Fruit fly (Drosophila melanogaster): Measurements from ENCODE around the gene CG34305.
A peak's percentile ranks its signal among the peaks of the same experiment; 100 is the strongest.

The CG34305 gene

DNA sequence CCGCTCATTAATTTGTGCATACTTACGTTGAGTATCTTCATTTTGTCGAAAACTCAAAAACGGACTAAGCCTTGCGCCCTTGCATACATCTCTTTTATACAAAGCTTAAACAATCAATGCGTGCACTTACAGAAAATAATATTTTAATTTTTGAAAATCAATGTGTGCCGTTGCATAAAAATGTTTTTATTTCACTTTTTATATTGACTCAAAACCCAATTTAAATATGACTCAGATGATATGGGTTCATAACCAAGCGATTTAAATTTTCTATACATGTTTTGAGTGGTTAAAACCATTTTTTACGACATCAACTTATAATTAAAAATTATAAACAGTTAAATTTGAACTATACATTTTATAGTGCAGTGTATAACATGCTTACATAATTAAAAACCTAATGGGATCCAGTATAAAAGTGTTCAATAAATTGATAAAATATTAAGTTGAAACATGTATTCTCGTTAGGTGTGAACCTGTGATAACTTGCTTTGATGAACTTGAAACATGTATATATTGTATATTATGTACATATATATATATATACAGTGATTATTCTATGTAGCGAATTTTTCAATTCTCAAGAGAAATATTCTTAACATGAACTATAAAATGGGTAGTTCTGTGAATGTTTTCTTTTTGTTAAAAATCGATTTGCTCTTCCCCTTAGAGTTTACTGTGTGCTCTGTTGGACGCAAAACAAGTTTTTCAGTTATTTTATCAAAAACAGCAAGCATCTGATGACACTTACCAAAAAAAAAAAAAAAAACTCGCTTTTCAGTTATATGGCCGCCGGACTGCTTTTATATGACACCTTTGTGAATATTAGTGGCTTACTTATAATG is at the start of gene CG34305:
CG34305 (minus strand) TSS at position 51 of the 845 bp plus-strand sequence.
- peak in 1 of 2 experiments; percentile 53 for TF ChIP-seq foxo (GFP tag; optimal IDR thresholded peaks at IDR 0.05)
- TF ChIP-seq dmrt93B (GFP tag; optimal IDR thresholded peaks at IDR 0.05): no peak
- peak; percentile 2 for TF ChIP-seq br (GFP tag; optimal IDR thresholded peaks at IDR 0.05)
- no peak for TF ChIP-seq Myc (optimal IDR thresholded peaks at IDR 0.05)
- peak; percentile 38 for TF ChIP-seq CG9705 (GFP tag; optimal IDR thresholded peaks at IDR 0.05)
- no peak for TF ChIP-seq jim (GFP tag; optimal IDR thresholded peaks at IDR 0.05)
- TF ChIP-seq HLH106 (tag; optimal IDR thresholded peaks at IDR 0.05): peak; percentile 67
- no peak for TF ChIP-seq CG32264 (GFP tag; optimal IDR thresholded peaks at IDR 0.05)
- TF ChIP-seq usp (GFP tag; optimal IDR thresholded peaks at IDR 0.05): no peak
- TF ChIP-seq Jra (GFP tag; optimal IDR thresholded peaks at IDR 0.05): peak; percentile 41
- no peak for TF ChIP-seq Dif (GFP tag; optimal IDR thresholded peaks at IDR 0.05; ENCODE audit: partially characterized antibody)
- peak; percentile 48 for TF ChIP-seq rgr (GFP tag; optimal IDR thresholded peaks at IDR 0.05)
- peak; percentile 40 for TF ChIP-seq OdsH (GFP tag; optimal IDR thresholded peaks at IDR 0.05)
- TF ChIP-seq GATAd (GFP tag; optimal IDR thresholded peaks at IDR 0.05): no peak
- peak; percentile 69 for TF ChIP-seq Sp1 (GFP tag; optimal IDR thresholded peaks at IDR 0.05)
- TF ChIP-seq Vsx2 (GFP tag; optimal IDR thresholded peaks at IDR 0.05; ENCODE audit: partially characterized antibody): no peak
- TF ChIP-seq Abd-B (GFP tag; optimal IDR thresholded peaks at IDR 0.05): no peak
- TF ChIP-seq woc (GFP tag; optimal IDR thresholded peaks at IDR 0.05): no peak
- TF ChIP-seq fru (GFP tag; optimal IDR thresholded peaks at IDR 0.05): peak; percentile 36
- TF ChIP-seq dl (GFP tag; optimal IDR thresholded peaks at IDR 0.05; ENCODE audit: insufficient read depth in 1 of 2, partially characterized antibody in 2 of 2): no peak
- TF ChIP-seq psq (GFP tag; optimal IDR thresholded peaks at IDR 0.05): peak; percentile 17
- TF ChIP-seq pan (optimal IDR thresholded peaks at IDR 0.05): no peak
- TF ChIP-seq CrebA (GFP tag; optimal IDR thresholded peaks at IDR 0.05; ENCODE audit: borderline replicate concordance): no peak
- TF ChIP-seq Hnf4 (GFP tag; optimal IDR thresholded peaks at IDR 0.05): peak; percentile 27
- peak; percentile 47 for TF ChIP-seq Dfd (GFP tag; optimal IDR thresholded peaks at IDR 0.05)
- peak; percentile 26 for TF ChIP-seq ey (GFP tag; optimal IDR thresholded peaks at IDR 0.05)
- TF ChIP-seq brk (GFP tag; optimal IDR thresholded peaks at IDR 0.05): peak; percentile 37
- TF ChIP-seq h (GFP tag; optimal IDR thresholded peaks at IDR 0.05): peak; percentile 61
- no peak for TF ChIP-seq Hr83 (GFP tag; optimal IDR thresholded peaks at IDR 0.05; ENCODE audit: poor library complexity, severe bottlenecking)
- no peak for TF ChIP-seq lola (GFP tag; optimal IDR thresholded peaks at IDR 0.05)
- no peak for TF ChIP-seq N (GFP tag; optimal IDR thresholded peaks at IDR 0.05)
- TF ChIP-seq sv (GFP tag; optimal IDR thresholded peaks at IDR 0.05): no peak
- no peak for TF ChIP-seq sage (GFP tag; optimal IDR thresholded peaks at IDR 0.05)
- TF ChIP-seq tai (GFP tag; optimal IDR thresholded peaks at IDR 0.05): no peak
- no peak for TF ChIP-seq dsf (GFP tag; optimal IDR thresholded peaks at IDR 0.05; ENCODE audit: borderline replicate concordance)
- no peak for TF ChIP-seq Rel (GFP tag; optimal IDR thresholded peaks at IDR 0.05)
- TF ChIP-seq Rel (tag; optimal IDR thresholded peaks at IDR 0.05): no peak
- TF ChIP-seq Hr78 (GFP tag; optimal IDR thresholded peaks at IDR 0.05): no peak
- TF ChIP-seq Mio (GFP tag; optimal IDR thresholded peaks at IDR 0.05): no peak

DNA sequence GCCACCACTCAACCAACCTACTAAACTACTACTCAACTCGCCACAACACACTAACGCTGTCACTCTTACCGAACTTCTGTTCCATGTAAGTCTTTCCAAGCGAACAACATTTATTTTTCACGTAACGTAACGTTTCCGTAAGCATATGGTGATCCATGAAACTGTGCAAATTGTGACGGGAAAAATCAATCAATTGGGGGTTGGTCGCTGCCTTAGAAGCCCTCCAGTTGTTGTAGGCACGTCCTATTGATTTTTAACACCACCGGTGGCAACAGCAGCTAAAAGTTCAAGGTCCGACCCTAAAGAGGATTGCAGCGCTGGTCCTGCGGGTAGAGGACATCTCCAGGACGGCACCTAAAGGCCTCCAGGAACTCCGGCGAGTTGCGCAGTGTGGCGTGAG is 49.2 kb upstream of the CG34305 start:
- no peak for TF ChIP-seq GATAd (GFP tag; optimal IDR thresholded peaks at IDR 0.05)
- TF ChIP-seq jim (GFP tag; optimal IDR thresholded peaks at IDR 0.05): no peak
- TF ChIP-seq usp (GFP tag; optimal IDR thresholded peaks at IDR 0.05): no peak
- no peak for TF ChIP-seq Dif (GFP tag; optimal IDR thresholded peaks at IDR 0.05; ENCODE audit: partially characterized antibody)
- TF ChIP-seq br (GFP tag; optimal IDR thresholded peaks at IDR 0.05): no peak
- no peak for TF ChIP-seq psq (GFP tag; optimal IDR thresholded peaks at IDR 0.05)
- no peak for TF ChIP-seq sage (GFP tag; optimal IDR thresholded peaks at IDR 0.05)
- no peak for TF ChIP-seq pan (optimal IDR thresholded peaks at IDR 0.05)
- TF ChIP-seq OdsH (GFP tag; optimal IDR thresholded peaks at IDR 0.05): no peak
- no peak for TF ChIP-seq dmrt93B (GFP tag; optimal IDR thresholded peaks at IDR 0.05)
- TF ChIP-seq Abd-B (GFP tag; optimal IDR thresholded peaks at IDR 0.05): no peak

All from whole organism, wandering third instar larva.